Worm (Caenorhabditis elegans) whole organism, midembryonic: Measurements from ENCODE around the gene C09G1.4.

ENCODE experiments used
- T22C8.4 ChIP-seq: fragments of 200-800 bp; sonication (Bioruptor generic); IDR thresholded peaks from 2 replicates; pipeline ENCODE4 v1.3.6; 2022; ENCODE audit warnings: missing genetic modification characterization, missing compliant biosample characterization
- cog-1 ChIP-seq: sonication (generic microtip); optimal IDR thresholded peaks from 2 replicates; lab custom pipeline; 2016; ENCODE audit warnings: missing genetic modification characterization, missing compliant biosample characterization
- flt-1 ChIP-seq: fragments of 200-800 bp; sonication (Bioruptor generic); IDR thresholded peaks from 2 replicates; pipeline ENCODE4 v1.3.6; 2022; ENCODE audit warnings: missing genetic modification characterization, missing compliant biosample characterization
- klf-2 ChIP-seq: fragments of 200-800 bp; sonication (Bioruptor generic); conservative IDR thresholded peaks from 2 replicates; pipeline ENCODE4 v1.3.6; 2022; ENCODE audit warnings: missing genetic modification reagents, missing genetic modification characterization, missing compliant biosample characterization
- med-1 ChIP-seq: sonication (generic microtip); optimal IDR thresholded peaks from 2 replicates; lab custom pipeline; 2017; ENCODE audit warnings: missing genetic modification characterization, mild to moderate bottlenecking, missing compliant biosample characterization, antibody characterized with exemption, missing genetic modification reagents; ENCODE audit not compliant: insufficient read depth
- tab-1 ChIP-seq: fragments of 200-800 bp; sonication (Bioruptor generic); IDR thresholded peaks from 2 replicates; pipeline ENCODE4 v1.3.6; 2022; ENCODE audit warnings: missing genetic modification characterization, missing compliant biosample characterization
- ztf-23 ChIP-seq: fragments of 200-800 bp; sonication (Bioruptor generic); IDR thresholded peaks from 2 replicates; pipeline ENCODE4 v1.3.6; 2022; ENCODE audit warnings: missing genetic modification reagents, missing genetic modification characterization, missing compliant biosample characterization
- ztf-29 ChIP-seq: fragments of 200-800 bp; sonication (Bioruptor generic); IDR thresholded peaks from 2 replicates; pipeline ENCODE4 v1.3.6; 2022; ENCODE audit warnings: missing genetic modification reagents, missing genetic modification characterization, missing compliant biosample characterization

ce11 chrX:16016796-16017195, 10.4 kb upstream of the C09G1.4 start, which contains the start of the genes VB0395L.1 and nhx-1:
- TF ChIP-seq ztf-29 (GFP tag; lab: Robert Waterston, UW) (no peak), flt-1 (GFP tag; lab: Robert Waterston, UW) (no peak), tab-1 (GFP tag; lab: Robert Waterston, UW) (no peak), cog-1 (tag; lab: Kevin White, UChicago) (no peak), med-1 (GFP tag; lab: Kevin White, UChicago) (no peak), ztf-23 (no peak), T22C8.4 (GFP tag; lab: Robert Waterston, UW) (no peak), klf-2 (GFP tag; lab: Robert Waterston, UW) (no peak)
